Fruit fly (Drosophila melanogaster) whole organism, pupa: ENCODE measurements around the gene Ubc6.

ENCODE experiments used
- CG10348 ChIP-seq: fragments of 200-800 bp; sonication (Bioruptor generic); IDR thresholded peaks from 2 replicates; pipeline ENCODE4 v1.3.6; 2022; ENCODE audit warnings: missing biosample characterization, missing genetic modification characterization
- CG12605 ChIP-seq: fragments of 200-800 bp; sonication (Bioruptor generic); IDR thresholded peaks from 2 replicates; pipeline ENCODE4 v1.3.6; 2022; ENCODE audit warnings: missing biosample characterization, missing genetic modification characterization
- CG13204 ChIP-seq: fragments of 200-800 bp; sonication (Bioruptor generic); optimal IDR thresholded peaks from 2 replicates; lab custom pipeline; 2018; ENCODE audit warnings: missing biosample characterization, mild to moderate bottlenecking, missing genetic modification characterization, moderate library complexity
- CG14655 ChIP-seq: fragments of 200-800 bp; sonication (Bioruptor generic); optimal IDR thresholded peaks from 3 replicates; lab custom pipeline; 2017; ENCODE audit warnings: mild to moderate bottlenecking, missing biosample characterization, missing genetic modification reagents, missing genetic modification characterization
- CG15710 ChIP-seq: fragments of 200-800 bp; sonication (Bioruptor generic); optimal IDR thresholded peaks from 2 replicates; lab custom pipeline; 2018; ENCODE audit warnings: missing biosample characterization, mild to moderate bottlenecking, missing genetic modification characterization, moderate library complexity
- CG17806 ChIP-seq: fragments of 200-800 bp; sonication (Bioruptor generic); optimal IDR thresholded peaks from 2 replicates; lab custom pipeline; 2018; ENCODE audit warnings: missing biosample characterization, mild to moderate bottlenecking, missing genetic modification characterization, moderate library complexity
- CG32121 ChIP-seq: fragments of 200-800 bp; sonication (Bioruptor generic); IDR thresholded peaks from 2 replicates; pipeline ENCODE4 v1.3.6; 2022; ENCODE audit warnings: missing biosample characterization, missing genetic modification characterization
- CG34367 ChIP-seq: fragments of 200-800 bp; sonication (Bioruptor generic); optimal IDR thresholded peaks from 2 replicates; lab custom pipeline; 2018; ENCODE audit warnings: missing biosample characterization, mild to moderate bottlenecking, missing genetic modification characterization
- CG4496 ChIP-seq: fragments of 200-800 bp; sonication (Bioruptor generic); IDR thresholded peaks from 3 replicates; pipeline ENCODE4 v1.3.6; 2022; ENCODE audit warnings: missing biosample characterization, missing genetic modification characterization
- CG8159 ChIP-seq: fragments of 200-800 bp; sonication (Bioruptor generic); optimal IDR thresholded peaks from 3 replicates; lab custom pipeline; 2018; ENCODE audit warnings: missing biosample characterization, mild to moderate bottlenecking, missing genetic modification characterization, moderate library complexity
- CG8301 ChIP-seq: fragments of 200-800 bp; sonication (Bioruptor generic); optimal IDR thresholded peaks from 2 replicates; lab custom pipeline; 2018; ENCODE audit warnings: missing biosample characterization, mild to moderate bottlenecking, missing genetic modification characterization
- CG9948 ChIP-seq: fragments of 200-800 bp; sonication (Bioruptor generic); optimal IDR thresholded peaks from 2 replicates; lab custom pipeline; 2018; ENCODE audit warnings: missing biosample characterization, mild to moderate bottlenecking, missing genetic modification characterization, moderate library complexity
- D1 ChIP-seq: fragments of 200-800 bp; sonication (Bioruptor generic); optimal IDR thresholded peaks from 2 replicates; lab custom pipeline; 2018; ENCODE audit warnings: missing biosample characterization, mild to moderate bottlenecking, missing genetic modification characterization, moderate library complexity
- EcR ChIP-seq: fragments of 200-800 bp; sonication (Bioruptor generic); optimal IDR thresholded peaks from 3 replicates; lab custom pipeline; 2019; ENCODE audit warnings: missing biosample characterization, missing genetic modification characterization, mild to moderate bottlenecking, moderate library complexity, missing genetic modification reagents
- Ets98B ChIP-seq: fragments of 200-800 bp; sonication (Bioruptor generic); IDR thresholded peaks from 2 replicates; pipeline ENCODE4 v1.3.6; 2022; ENCODE audit warnings: missing biosample characterization, missing genetic modification characterization
- Pif1A ChIP-seq: fragments of 200-800 bp; sonication (Bioruptor generic); optimal IDR thresholded peaks from 3 replicates; lab custom pipeline; 2016; ENCODE audit warnings: missing biosample characterization, missing genetic modification characterization
- Pif1B ChIP-seq: fragments of 200-800 bp; sonication (Bioruptor generic); optimal IDR thresholded peaks from 3 replicates; lab custom pipeline; 2016; ENCODE audit warnings: missing biosample characterization, missing genetic modification characterization
- Snoo ChIP-seq: fragments of 200-800 bp; sonication (Bioruptor generic); optimal IDR thresholded peaks from 3 replicates; lab custom pipeline; 2017; ENCODE audit warnings: missing biosample characterization, mild to moderate bottlenecking, missing genetic modification characterization, inconsistent platforms
- fd96Ca ChIP-seq: fragments of 200-800 bp; sonication (Bioruptor generic); IDR thresholded peaks from 3 replicates; pipeline ENCODE4 v1.3.6; 2022; ENCODE audit warnings: missing biosample characterization, missing genetic modification characterization
- gl ChIP-seq: fragments of 200-800 bp; sonication (Bioruptor generic); optimal IDR thresholded peaks from 2 replicates; lab custom pipeline; 2018; ENCODE audit warnings: missing biosample characterization, mild to moderate bottlenecking, missing genetic modification characterization
- rn ChIP-seq: fragments of 200-800 bp; sonication (Bioruptor generic); IDR thresholded peaks from 2 replicates; pipeline ENCODE4 v1.3.6; 2022; ENCODE audit warnings: missing biosample characterization, missing genetic modification characterization

The Ubc6 gene

dm6 chr3R:4952571-4952929 is at the start of gene Ubc6:
Gene Ubc6 (minus strand): TSS chr3R:4952682.
- TF ChIP-seq CG12605 (GFP tag; lab: Robert Waterston, UW) (no peak), CG15710 (tag; lab: Kevin White, UChicago) (peak; percentile 21), CG4496 (GFP tag; lab: Robert Waterston, UW) (no peak), CG13204 (no peak), CG8301 (no peak), CG9948 (no peak), EcR (GFP tag; lab: Kevin White, UChicago) (no peak), Ets98B (GFP tag; lab: Robert Waterston, UW) (no peak), gl (tag; lab: Kevin White, UChicago) (no peak), CG10348 (GFP tag; lab: Robert Waterston, UW) (no peak), Pif1A (peak; percentile 15), CG32121 (GFP tag; lab: Robert Waterston, UW) (no peak), CG34367 (tag; lab: Kevin White, UChicago) (peak; percentile 1), CG17806 (tag; lab: Kevin White, UChicago) (no peak), CG14655 (no peak), fd96Ca (GFP tag; lab: Robert Waterston, UW) (no peak), Pif1B (peak; percentile 30), CG8159 (tag; lab: Kevin White, UChicago) (peak; percentile 15), D1 (tag; lab: Kevin White, UChicago) (peak; percentile 30)
- TF ChIP-seq, all 21 proteins: peak for 6

DNA sequence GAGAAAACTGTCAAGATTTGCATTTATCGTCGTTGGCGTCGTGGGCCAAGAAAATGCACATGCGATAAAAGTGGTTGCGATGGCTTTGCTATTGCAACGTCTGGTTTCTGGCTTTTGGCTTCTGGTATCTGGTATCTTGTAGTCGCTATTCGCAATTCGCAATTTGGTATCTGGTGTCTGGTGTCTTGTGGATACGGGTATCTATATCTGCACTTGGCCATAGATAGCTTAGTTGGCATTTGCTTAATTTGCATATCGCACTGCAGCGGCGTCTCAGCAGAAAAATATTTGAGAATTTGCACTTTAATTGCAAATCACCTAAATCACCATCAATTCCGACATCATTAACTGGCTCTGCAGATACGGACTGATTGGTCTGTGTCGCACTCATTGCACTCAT is 48.2 kb upstream of the Ubc6 start:
- 0 out of 3 replicates have a peak, but pooled peaks have one; percentile 21 for TF ChIP-seq CG4496 (GFP tag; lab: Robert Waterston, UW)
- TF ChIP-seq CG8301, result no peak

DNA sequence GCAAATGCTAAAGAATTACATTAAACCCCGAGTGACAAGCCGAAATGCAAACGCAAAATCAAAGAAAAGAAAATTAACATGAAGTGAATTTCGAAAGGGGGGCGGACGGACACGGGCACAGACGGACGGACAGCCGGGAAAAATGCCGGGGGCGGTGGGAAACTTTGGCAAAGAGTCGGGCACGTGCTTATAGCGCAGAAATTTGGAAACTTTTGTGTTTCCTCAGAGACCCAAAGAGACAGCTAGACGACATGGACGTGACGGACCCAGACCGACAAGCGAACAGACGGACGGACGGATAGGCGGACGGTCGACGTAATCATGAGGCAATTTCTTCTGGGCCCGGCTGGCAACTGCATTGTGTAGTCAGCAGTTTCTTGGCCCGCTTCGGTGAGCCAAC is 46.3 kb upstream of the Ubc6 start:
- TF ChIP-seq Ets98B (GFP tag; lab: Robert Waterston, UW) (no peak), CG34367 (tag; lab: Kevin White, UChicago) (no peak), CG15710 (tag; lab: Kevin White, UChicago) (no peak), CG32121 (GFP tag; lab: Robert Waterston, UW) (peak; percentile 59), CG14655 (no peak), Pif1B (no peak), fd96Ca (GFP tag; lab: Robert Waterston, UW) (no peak), CG8159 (tag; lab: Kevin White, UChicago) (no peak)

DNA sequence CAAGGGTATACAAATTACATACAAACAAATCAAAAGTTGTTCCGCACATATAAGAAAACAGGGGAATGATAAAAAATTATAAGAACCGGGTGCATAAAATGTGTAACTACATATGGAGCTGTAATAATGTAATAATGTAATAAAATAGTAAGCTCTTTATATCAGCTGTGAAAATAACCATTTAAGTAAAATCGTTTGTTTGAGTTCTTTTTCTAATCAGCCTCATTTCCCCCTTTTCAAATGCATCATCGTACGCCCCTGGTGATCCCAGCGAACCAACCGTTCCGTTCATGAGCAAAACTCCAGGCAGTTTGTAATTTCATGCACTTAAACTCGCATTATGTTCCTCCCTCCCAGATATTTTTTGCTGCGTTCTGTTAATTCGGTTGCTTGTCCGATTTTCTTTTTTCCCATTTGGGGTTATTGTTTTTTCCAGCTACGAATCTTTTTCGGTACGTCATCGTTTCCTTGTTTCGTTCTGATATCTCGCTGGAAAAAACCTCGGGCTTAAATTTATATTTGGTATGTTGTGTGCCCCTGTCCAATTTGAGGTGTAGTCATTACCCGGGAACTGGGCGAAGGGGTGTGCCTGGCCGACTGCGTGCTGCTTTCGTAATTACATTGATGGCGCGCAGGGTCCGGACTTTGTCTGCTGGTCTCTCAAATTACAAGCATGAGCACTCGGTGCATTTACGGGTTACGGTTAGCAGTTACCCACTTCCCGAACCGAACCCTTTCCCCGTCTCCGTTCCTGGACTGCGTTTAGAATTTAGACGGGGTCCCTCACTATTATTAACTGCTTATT is 45.1 kb upstream of the Ubc6 start:
- TF ChIP-seq CG15710 (tag; lab: Kevin White, UChicago) (peak; percentile 70), CG4496 (GFP tag; lab: Robert Waterston, UW) (peak; percentile 63), rn (GFP tag; lab: Robert Waterston, UW) (peak; percentile 14; the same call in 1 of the 2 replicates), CG9948 (peak; percentile 61), EcR (GFP tag; lab: Kevin White, UChicago) (no peak), Snoo (tag; lab: Kevin White, UChicago) (peak; percentile 85), Ets98B (GFP tag; lab: Robert Waterston, UW) (0 out of 2 replicates have a peak, but pooled peaks have one; percentile 36), CG32121 (GFP tag; lab: Robert Waterston, UW) (no peak), CG8301 (peak; percentile 21), CG8159 (tag; lab: Kevin White, UChicago) (peak; percentile 72), fd96Ca (GFP tag; lab: Robert Waterston, UW) (peak; percentile 59; the same call in 1 of the 3 replicates), D1 (tag; lab: Kevin White, UChicago) (no peak), CG17806 (tag; lab: Kevin White, UChicago) (peak; percentile 58), CG34367 (tag; lab: Kevin White, UChicago) (peak; percentile 59), Pif1B (peak; percentile 37), CG12605 (GFP tag; lab: Robert Waterston, UW) (no peak; the same call in 1 of the 2 replicates), CG13204 (no peak), Pif1A (peak; percentile 68), gl (tag; lab: Kevin White, UChicago) (no peak), CG10348 (GFP tag; lab: Robert Waterston, UW) (no peak), CG14655 (peak; percentile 48)

- TF ChIP-seq fd96Ca (GFP tag; lab: Robert Waterston, UW) (0 out of 3 replicates have a peak, but pooled peaks have one; percentile 7), Snoo (tag; lab: Kevin White, UChicago) (no peak), CG13204 (peak; percentile 5), EcR (GFP tag; lab: Kevin White, UChicago) (peak; percentile 89), rn (GFP tag; lab: Robert Waterston, UW) (peak; percentile 37; the same call in 1 of the 2 replicates)
- TF ChIP-seq, all 21 proteins: peak for 4
Observed at dm6 chr3R:4996529-4996975, 44.1 kb upstream of the Ubc6 start.

- peak; percentile 15 for TF ChIP-seq CG14655
- peak; percentile 34 for TF ChIP-seq CG9948
- no peak for TF ChIP-seq fd96Ca (GFP tag; lab: Robert Waterston, UW)
- peak; percentile 10 for TF ChIP-seq CG8159 (tag; lab: Kevin White, UChicago)
- peak; percentile 79 for TF ChIP-seq EcR (GFP tag; lab: Kevin White, UChicago)
Observed at dm6 chr3R:4995549-4996277, 43.2 kb upstream of the Ubc6 start.
